Worm (Caenorhabditis elegans) whole organism, early embryonic: ENCODE results near the gene F07C4.10.

ENCODE experiments used
- B0310.2 ChIP-seq: sonication (generic microtip); optimal IDR thresholded peaks from 2 replicates; lab custom pipeline; 2016; ENCODE audit warnings: mild to moderate bottlenecking, missing genetic modification characterization, missing compliant biosample characterization
- F13C5.2 ChIP-seq: sonication (generic microtip); optimal IDR thresholded peaks from 2 replicates; lab custom pipeline; 2017; ENCODE audit warnings: mild to moderate bottlenecking, missing genetic modification characterization, inconsistent platforms, missing compliant biosample characterization
- ama-1 ChIP-seq: fragments of 150-350 bp; optimal IDR thresholded peaks from 2 replicates; lab custom pipeline; 2014
- ceh-13 ChIP-seq: fragments of 200-800 bp; sonication (Bioruptor generic); optimal IDR thresholded peaks from 2 replicates; lab custom pipeline; 2018; ENCODE audit warnings: mild to moderate bottlenecking, missing genetic modification characterization, missing compliant biosample characterization
- ceh-36 ChIP-seq: sonication (generic microtip); optimal IDR thresholded peaks from 2 replicates; lab custom pipeline; 2016; ENCODE audit warnings: missing genetic modification characterization, inconsistent platforms, missing compliant biosample characterization
- ets-7 ChIP-seq: sonication (generic microtip); optimal IDR thresholded peaks from 2 replicates; lab custom pipeline; 2016; ENCODE audit warnings: missing genotype, missing genetic modification characterization, missing compliant biosample characterization
- flt-1 ChIP-seq: fragments of 200-800 bp; sonication (Bioruptor generic); IDR thresholded peaks from 2 replicates; pipeline ENCODE4 v1.3.6; 2022; ENCODE audit warnings: missing genetic modification characterization, missing compliant biosample characterization
- hmbx-1 ChIP-seq: sonication (generic microtip); optimal IDR thresholded peaks from 2 replicates; lab custom pipeline; 2016; ENCODE audit warnings: mild to moderate bottlenecking, missing genetic modification characterization, missing compliant biosample characterization
- hnd-1 ChIP-seq: sonication (generic microtip); optimal IDR thresholded peaks from 2 replicates; lab custom pipeline; 2016; ENCODE audit warnings: missing genetic modification characterization, missing compliant biosample characterization
- pes-1 ChIP-seq: fragments of 200-800 bp; sonication (Bioruptor generic); IDR thresholded peaks from 2 replicates; pipeline ENCODE4 v1.3.6; 2022; ENCODE audit warnings: missing genetic modification reagents, missing genetic modification characterization, missing compliant biosample characterization
- sea-1 ChIP-seq: fragments of 200-800 bp; sonication (Bioruptor generic); conservative IDR thresholded peaks from 2 replicates; pipeline ENCODE4 v1.3.6; 2022; ENCODE audit warnings: missing genetic modification characterization, missing compliant biosample characterization
- tbx-11 ChIP-seq: fragments of 200-800 bp; sonication (Bioruptor generic); IDR thresholded peaks from 2 replicates; pipeline ENCODE4 v1.3.6; 2022; ENCODE audit warnings: missing genetic modification characterization, missing compliant biosample characterization
- tra-4 ChIP-seq: sonication (generic microtip); optimal IDR thresholded peaks from 2 replicates; lab custom pipeline; 2017; ENCODE audit warnings: missing genetic modification characterization, missing compliant biosample characterization

DNA sequence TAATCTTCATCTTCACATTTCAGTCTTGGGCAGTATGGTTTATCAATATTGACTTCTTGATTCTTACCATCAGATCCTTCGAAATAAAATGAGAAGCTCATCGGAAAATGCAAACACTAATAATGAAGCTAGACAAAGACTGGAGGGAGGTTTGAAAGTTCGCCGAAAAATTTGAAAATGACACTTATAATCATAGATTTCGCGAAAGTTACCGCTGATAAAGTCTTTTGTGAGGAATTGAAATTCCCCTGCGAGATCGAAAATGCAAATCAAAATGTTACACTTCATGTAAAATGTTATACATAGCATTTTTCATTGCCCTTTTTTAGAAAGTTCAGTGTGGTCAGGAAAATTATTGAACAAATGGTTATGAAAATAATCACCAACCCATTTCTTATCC lies 41.4 kb downstream of the F07C4.10 start, which contains the start of gene C50E3.7:
- TF ChIP-seq ceh-36 (no peak), flt-1 (GFP tag; lab: Robert Waterston, UW) (no peak), tra-4 (tag; lab: Kevin White, UChicago) (no peak), ceh-13 (GFP tag; lab: Kevin White, UChicago) (no peak), sea-1 (GFP tag; lab: Robert Waterston, UW) (no peak), ama-1 (lab: Kevin White, UChicago) (no peak), hnd-1 (tag; lab: Kevin White, UChicago) (no peak), tbx-11 (GFP tag; lab: Robert Waterston, UW) (no peak), pes-1 (GFP tag; lab: Robert Waterston, UW) (no peak), B0310.2 (tag; lab: Kevin White, UChicago) (no peak), ets-7 (no peak), F13C5.2 (tag; lab: Kevin White, UChicago) (no peak), hmbx-1 (tag; lab: Kevin White, UChicago) (no peak)
